Worm (Caenorhabditis elegans): ENCODE results near the gene K09C4.1.

The K09C4.1 gene

ce11 chrX:3291948-3292347, 6.7 kb upstream of the K09C4.1 start:
- TF ChIP-seq nhr-25 (tag; optimal IDR thresholded peaks at IDR 0.05): no peak
- no peak for TF ChIP-seq skn-1 (tag; optimal IDR thresholded peaks at IDR 0.05)
- no peak for TF ChIP-seq ceh-16 (tag; optimal IDR thresholded peaks at IDR 0.05)
- TF ChIP-seq lin-13 (GFP tag; optimal IDR thresholded peaks at IDR 0.05): no peak
- TF ChIP-seq ama-1 (optimal IDR thresholded peaks at IDR 0.05): no peak
- no peak for TF ChIP-seq peb-1 (tag; optimal IDR thresholded peaks at IDR 0.05)
- no peak for TF ChIP-seq snpc-4 (tag; optimal IDR thresholded peaks at IDR 0.05)

ce11 chrX:3296182-3296581, 2.5 kb upstream of the K09C4.1 start, which contains the start of gene K09C4.2:
K09C4.2 (plus strand) TSS chrX:3296482.
- TF ChIP-seq sem-4 (tag; optimal IDR thresholded peaks at IDR 0.05) (no peak), dmd-4 (tag; optimal IDR thresholded peaks at IDR 0.05) (no peak)

- TF ChIP-seq sma-9 (GFP tag; optimal IDR thresholded peaks at IDR 0.05) (peak; percentile 90), sma-9 (tag; optimal IDR thresholded peaks at IDR 0.05) (no peak), ztf-4 (tag; optimal IDR thresholded peaks at IDR 0.05) (no peak), fos-1 (tag; optimal IDR thresholded peaks at IDR 0.05) (peak; percentile 88), nhr-237 (tag; optimal IDR thresholded peaks at IDR 0.05) (no peak), ZK546.5 (tag; optimal IDR thresholded peaks at IDR 0.05) (no peak), gmeb-1 (tag; optimal IDR thresholded peaks at IDR 0.05) (peak; percentile 26), sem-4 (tag; optimal IDR thresholded peaks at IDR 0.05) (no peak)
Measured at ce11 chrX:3297812-3298211, 870 bp upstream of the K09C4.1 start.

ce11 chrX:3300582-3300981, 1.9 kb downstream of the K09C4.1 start:
- no peak for TF ChIP-seq elt-1 (tag; optimal IDR thresholded peaks at IDR 0.05)
- no peak for TF ChIP-seq nhr-12 (tag; optimal IDR thresholded peaks at IDR 0.05)
- no peak for TF ChIP-seq nhr-11 (tag; optimal IDR thresholded peaks at IDR 0.05)
- no peak for TF ChIP-seq unc-39 (tag; optimal IDR thresholded peaks at IDR 0.05)
- no peak for TF ChIP-seq ama-1 (optimal IDR thresholded peaks at IDR 0.05)
- no peak for TF ChIP-seq nhr-77 (tag; optimal IDR thresholded peaks at IDR 0.05)
- no peak for TF ChIP-seq unc-55 (GFP tag; optimal IDR thresholded peaks at IDR 0.05)
- TF ChIP-seq mab-5 (tag; optimal IDR thresholded peaks at IDR 0.05): no peak
- no peak for TF ChIP-seq snpc-4 (tag; optimal IDR thresholded peaks at IDR 0.05)
- TF ChIP-seq nhr-129 (tag; optimal IDR thresholded peaks at IDR 0.05): no peak
- no peak for TF ChIP-seq peb-1 (tag; optimal IDR thresholded peaks at IDR 0.05)
- TF ChIP-seq ceh-82 (tag; optimal IDR thresholded peaks at IDR 0.05): no peak
- no peak for TF ChIP-seq ztf-1 (GFP tag; conservative IDR thresholded peaks at IDR 0.05)
- no peak for TF ChIP-seq skn-1 (tag; optimal IDR thresholded peaks at IDR 0.05)
- no peak for TF ChIP-seq lin-39 (tag; optimal IDR thresholded peaks at IDR 0.05)
- no peak for TF ChIP-seq ceh-16 (tag; optimal IDR thresholded peaks at IDR 0.05)
- TF ChIP-seq aly-2 (tag; optimal IDR thresholded peaks at IDR 0.05): no peak
- TF ChIP-seq elt-3 (tag; optimal IDR thresholded peaks at IDR 0.05): no peak
- TF ChIP-seq unc-62 (GFP tag; optimal IDR thresholded peaks at IDR 0.05): no peak

ce11 chrX:3301770-3302169, 3.1 kb downstream of the K09C4.1 start, which contains the start of gene F11D5.5:
F11D5.5 (plus strand) TSS chrX:3302070.
- no peak for TF ChIP-seq C34F6.9 (tag; optimal IDR thresholded peaks at IDR 0.05)
- TF ChIP-seq R02D3.7 (tag; optimal IDR thresholded peaks at IDR 0.05): no peak
- TF ChIP-seq mbf-1 (tag; optimal IDR thresholded peaks at IDR 0.05): no peak
- TF ChIP-seq nhr-11 (tag; optimal IDR thresholded peaks at IDR 0.05): no peak
- TF ChIP-seq blmp-1 (tag; optimal IDR thresholded peaks at IDR 0.05; ENCODE audit: insufficient read depth): no peak
- TF ChIP-seq lsy-2 (tag; optimal IDR thresholded peaks at IDR 0.05): no peak
- no peak for TF ChIP-seq sma-3 (GFP tag; optimal IDR thresholded peaks at IDR 0.05)
- TF ChIP-seq alr-1 (tag; optimal IDR thresholded peaks at IDR 0.05): no peak
- no peak for TF ChIP-seq snpc-4 (tag; optimal IDR thresholded peaks at IDR 0.05)

- TF ChIP-seq mbf-1 (tag; optimal IDR thresholded peaks at IDR 0.05) (no peak), nhr-6 (tag; optimal IDR thresholded peaks at IDR 0.05) (no peak), ZK546.5 (tag; optimal IDR thresholded peaks at IDR 0.05) (no peak), skn-1 (tag; optimal IDR thresholded peaks at IDR 0.05) (no peak), mab-5 (tag; optimal IDR thresholded peaks at IDR 0.05) (no peak), peb-1 (tag; optimal IDR thresholded peaks at IDR 0.05) (no peak), snpc-4 (tag; optimal IDR thresholded peaks at IDR 0.05) (no peak)
Measured at ce11 chrX:3304068-3304467, 5.4 kb downstream of the K09C4.1 start, which contains the start of gene F11D5.7. F11D5.7 (plus strand) TSS chrX:3304368.

Data from whole organism, L2 larva.